Worm (Caenorhabditis elegans) whole organism, midembryonic: ENCODE data around the gene K08E5.6.
A peak's percentile ranks its signal among the peaks of the same experiment; 100 is the strongest.

ENCODE experiments used
- T22C8.4 ChIP-seq: fragments of 200-800 bp; sonication (Bioruptor generic); IDR thresholded peaks from 2 replicates; pipeline ENCODE4 v1.3.6; 2022; ENCODE audit warnings: missing genetic modification characterization, missing compliant biosample characterization
- cog-1 ChIP-seq: sonication (generic microtip); optimal IDR thresholded peaks from 2 replicates; lab custom pipeline; 2016; ENCODE audit warnings: missing genetic modification characterization, missing compliant biosample characterization
- flt-1 ChIP-seq: fragments of 200-800 bp; sonication (Bioruptor generic); IDR thresholded peaks from 2 replicates; pipeline ENCODE4 v1.3.6; 2022; ENCODE audit warnings: missing genetic modification characterization, missing compliant biosample characterization
- klf-2 ChIP-seq: fragments of 200-800 bp; sonication (Bioruptor generic); conservative IDR thresholded peaks from 2 replicates; pipeline ENCODE4 v1.3.6; 2022; ENCODE audit warnings: missing genetic modification reagents, missing genetic modification characterization, missing compliant biosample characterization
- med-1 ChIP-seq: sonication (generic microtip); optimal IDR thresholded peaks from 2 replicates; lab custom pipeline; 2017; ENCODE audit warnings: missing genetic modification characterization, mild to moderate bottlenecking, missing compliant biosample characterization, antibody characterized with exemption, missing genetic modification reagents; ENCODE audit not compliant: insufficient read depth
- ref-1 ChIP-seq: fragments of 200-800 bp; sonication (Bioruptor generic); conservative IDR thresholded peaks from 2 replicates; pipeline ENCODE4 v1.3.6; 2022; ENCODE audit warnings: missing genetic modification reagents, missing genetic modification characterization, missing compliant biosample characterization
- tab-1 ChIP-seq: fragments of 200-800 bp; sonication (Bioruptor generic); IDR thresholded peaks from 2 replicates; pipeline ENCODE4 v1.3.6; 2022; ENCODE audit warnings: missing genetic modification characterization, missing compliant biosample characterization
- ztf-23 ChIP-seq: fragments of 200-800 bp; sonication (Bioruptor generic); IDR thresholded peaks from 2 replicates; pipeline ENCODE4 v1.3.6; 2022; ENCODE audit warnings: missing genetic modification reagents, missing genetic modification characterization, missing compliant biosample characterization
- ztf-29 ChIP-seq: fragments of 200-800 bp; sonication (Bioruptor generic); IDR thresholded peaks from 2 replicates; pipeline ENCODE4 v1.3.6; 2022; ENCODE audit warnings: missing genetic modification reagents, missing genetic modification characterization, missing compliant biosample characterization

The K08E5.6 gene

ce11 chrIII:10140732-10141131 is at the start of gene K08E5.6:
Gene K08E5.6, plus strand, starts transcription at chrIII:10141032.
- TF ChIP-seq ref-1 (GFP tag; lab: Robert Waterston, UW) (no peak), med-1 (no peak), ztf-29 (GFP tag; lab: Robert Waterston, UW) (no peak), T22C8.4 (GFP tag; lab: Robert Waterston, UW) (no peak), klf-2 (GFP tag; lab: Robert Waterston, UW) (no peak), tab-1 (no peak), ztf-23 (no peak), flt-1 (GFP tag; lab: Robert Waterston, UW) (no peak), cog-1 (tag; lab: Kevin White, UChicago) (no peak)

DNA sequence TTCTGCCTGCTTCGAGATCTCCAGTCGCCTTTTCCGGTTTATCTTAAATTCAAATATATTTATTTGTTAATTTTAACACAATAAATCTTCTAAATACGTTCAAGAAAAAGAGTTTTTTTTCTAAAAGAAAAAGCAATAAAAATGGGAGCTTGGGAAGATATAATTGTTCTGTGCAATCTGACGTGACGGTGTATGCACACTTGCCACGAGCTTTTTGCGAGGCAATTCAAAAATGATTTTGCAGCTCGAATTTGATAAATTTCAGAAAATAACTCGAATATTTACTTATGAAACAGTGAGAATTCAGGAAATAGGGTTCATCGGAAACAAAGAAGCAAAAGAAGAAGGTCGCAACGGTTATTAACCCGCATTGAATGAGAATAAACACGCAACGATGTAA is 47.7 kb upstream of the K08E5.6 start:
- TF ChIP-seq tab-1 (no peak), T22C8.4 (GFP tag; lab: Robert Waterston, UW) (no peak), ztf-23 (no peak), med-1 (no peak)

ce11 chrIII:10094538-10094937 is 46.3 kb upstream of the K08E5.6 start:
- TF ChIP-seq ztf-29 (GFP tag; lab: Robert Waterston, UW) (no peak), cog-1 (tag; lab: Kevin White, UChicago) (peak; percentile 25), T22C8.4 (GFP tag; lab: Robert Waterston, UW) (no peak), ref-1 (GFP tag; lab: Robert Waterston, UW) (no peak), tab-1 (peak; percentile 76; the same call in 1 of the 2 replicates), klf-2 (GFP tag; lab: Robert Waterston, UW) (no peak), ztf-23 (no peak), flt-1 (GFP tag; lab: Robert Waterston, UW) (peak; percentile 76), med-1 (no peak)

DNA sequence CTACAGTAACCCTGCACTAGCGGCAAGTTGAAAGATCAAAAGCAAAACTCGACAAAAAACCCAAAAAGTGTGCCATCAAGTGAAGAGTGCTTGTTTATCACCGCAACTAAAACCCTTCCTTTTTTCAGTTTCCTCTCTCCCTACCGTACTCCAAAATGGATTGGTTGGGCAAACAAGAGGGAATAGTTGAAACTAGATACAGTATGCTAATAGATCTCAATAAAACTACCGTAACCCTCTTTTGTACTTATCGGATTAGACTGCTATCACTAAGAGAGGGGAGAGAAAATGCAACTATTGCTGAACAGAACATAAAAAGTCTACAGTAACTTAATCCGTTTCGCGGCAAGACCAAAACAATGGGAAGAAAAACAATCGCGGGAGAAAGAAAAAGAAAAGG is 45.5 kb upstream of the K08E5.6 start:
- no peak for TF ChIP-seq cog-1 (tag; lab: Kevin White, UChicago)
- no peak for TF ChIP-seq T22C8.4 (GFP tag; lab: Robert Waterston, UW)
- no peak for TF ChIP-seq klf-2 (GFP tag; lab: Robert Waterston, UW)
- TF ChIP-seq flt-1 (GFP tag; lab: Robert Waterston, UW) = no peak
- no peak for TF ChIP-seq ztf-23
- no peak for TF ChIP-seq ztf-29 (GFP tag; lab: Robert Waterston, UW)
- TF ChIP-seq med-1 = no peak
- no peak for TF ChIP-seq tab-1

ce11 chrIII:10096525-10096972 is 44.3 kb upstream of the K08E5.6 start:
- 0 out of 2 replicates have a peak, but pooled peaks have one; percentile 48 for TF ChIP-seq ztf-23
- TF ChIP-seq flt-1 (GFP tag; lab: Robert Waterston, UW) = peak; percentile 64; the same call in 1 of the 2 replicates
- TF ChIP-seq cog-1 (tag; lab: Kevin White, UChicago) = peak; percentile 69
- TF ChIP-seq ztf-29 (GFP tag; lab: Robert Waterston, UW) = 0 out of 2 replicates have a peak, but pooled peaks have one; percentile 6
- TF ChIP-seq klf-2 (GFP tag; lab: Robert Waterston, UW) = no peak
- TF ChIP-seq ref-1 (GFP tag; lab: Robert Waterston, UW) = no peak
- TF ChIP-seq T22C8.4 (GFP tag; lab: Robert Waterston, UW) = 0 out of 2 replicates have a peak, but pooled peaks have one; percentile 43
- 0 out of 2 replicates have a peak, but pooled peaks have one; percentile 47 for TF ChIP-seq tab-1
- no peak for TF ChIP-seq med-1

ce11 chrIII:10097981-10098380 is 42.9 kb upstream of the K08E5.6 start, which contains the start of gene spop-1:
Gene spop-1, minus strand, starts transcription at chrIII:10098081.
- TF ChIP-seq ref-1 (GFP tag; lab: Robert Waterston, UW) (no peak), cog-1 (tag; lab: Kevin White, UChicago) (no peak), tab-1 (no peak), T22C8.4 (GFP tag; lab: Robert Waterston, UW) (no peak)

DNA sequence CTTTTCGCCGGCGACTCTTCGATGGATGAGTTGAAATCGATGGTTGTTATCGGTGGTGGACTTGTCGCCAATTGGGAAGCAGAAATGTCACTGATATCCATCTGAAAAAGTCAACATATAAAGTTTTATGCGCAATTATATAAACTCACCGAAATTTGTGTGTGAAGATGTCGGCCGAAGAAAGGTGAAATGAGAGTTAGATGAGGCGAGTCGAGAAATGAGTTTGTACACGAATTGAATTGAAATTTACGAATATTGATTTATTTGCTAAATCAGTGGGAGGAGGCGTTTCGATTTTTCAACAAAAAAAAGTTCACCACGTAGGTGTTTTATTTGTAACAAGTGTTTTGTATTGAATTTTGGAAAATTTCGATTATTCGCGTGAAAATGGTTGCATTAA is 39.5 kb upstream of the K08E5.6 start, which contains the start of gene kel-10:
kel-10 (minus strand) TSS at position 101 of the 400 bp plus-strand sequence.
- no peak for TF ChIP-seq ztf-23
- TF ChIP-seq tab-1 = no peak
- TF ChIP-seq flt-1 (GFP tag; lab: Robert Waterston, UW) = no peak
- TF ChIP-seq med-1 = no peak
- no peak for TF ChIP-seq ref-1 (GFP tag; lab: Robert Waterston, UW)
- TF ChIP-seq T22C8.4 (GFP tag; lab: Robert Waterston, UW) = no peak
- TF ChIP-seq cog-1 (tag; lab: Kevin White, UChicago) = no peak
- no peak for TF ChIP-seq ztf-29 (GFP tag; lab: Robert Waterston, UW)

- TF ChIP-seq T22C8.4 (GFP tag; lab: Robert Waterston, UW) (no peak), klf-2 (GFP tag; lab: Robert Waterston, UW) (no peak), cog-1 (tag; lab: Kevin White, UChicago) (no peak), ref-1 (GFP tag; lab: Robert Waterston, UW) (no peak), med-1 (no peak), flt-1 (GFP tag; lab: Robert Waterston, UW) (no peak)
Measured at ce11 chrIII:10106390-10106789, 34.4 kb upstream of the K08E5.6 start, which contains the start of gene srt-55. Gene srt-55, minus strand, starts transcription at chrIII:10106490.

ce11 chrIII:10108995-10109394 is 31.8 kb upstream of the K08E5.6 start, which contains the start of gene T16H12.9:
Gene T16H12.9, plus strand, starts transcription at chrIII:10109295.
- TF ChIP-seq T22C8.4 (GFP tag; lab: Robert Waterston, UW) = no peak
- TF ChIP-seq flt-1 (GFP tag; lab: Robert Waterston, UW) = no peak
- TF ChIP-seq ztf-23 = no peak

- TF ChIP-seq T22C8.4 (GFP tag; lab: Robert Waterston, UW) = no peak
- no peak for TF ChIP-seq ztf-23
- no peak for TF ChIP-seq flt-1 (GFP tag; lab: Robert Waterston, UW)
- TF ChIP-seq cog-1 (tag; lab: Kevin White, UChicago) = no peak
- no peak for TF ChIP-seq ztf-29 (GFP tag; lab: Robert Waterston, UW)
- TF ChIP-seq med-1 = no peak
- no peak for TF ChIP-seq tab-1
- TF ChIP-seq ref-1 (GFP tag; lab: Robert Waterston, UW) = no peak
- no peak for TF ChIP-seq klf-2 (GFP tag; lab: Robert Waterston, UW)
Measured at ce11 chrIII:10112958-10113357, 27.9 kb upstream of the K08E5.6 start, which contains the start of gene vps-29. Gene vps-29, minus strand, starts transcription at chrIII:10113058.
